Worm (Caenorhabditis elegans): ENCODE results near the gene skih-2.

- no peak for TF ChIP-seq fkh-8 (tag; optimal IDR thresholded peaks at IDR 0.05)
- no peak for TF ChIP-seq lir-3 (tag; optimal IDR thresholded peaks at IDR 0.05; ENCODE audit: poor library complexity)
- TF ChIP-seq fos-1 (tag; optimal IDR thresholded peaks at IDR 0.05) = no peak
- no peak for TF ChIP-seq sox-4 (tag; optimal IDR thresholded peaks at IDR 0.05)
- no peak for TF ChIP-seq aly-2 (tag; optimal IDR thresholded peaks at IDR 0.05)
- no peak for TF ChIP-seq blmp-1 (tag; optimal IDR thresholded peaks at IDR 0.05)
- TF ChIP-seq skn-1 (tag; optimal IDR thresholded peaks at IDR 0.05) = no peak
- TF ChIP-seq Y116A8C.19 (tag; optimal IDR thresholded peaks at IDR 0.05; ENCODE audit: borderline replicate concordance) = no peak
- TF ChIP-seq lin-35 (GFP tag; optimal IDR thresholded peaks at IDR 0.05) = peak; percentile 82 to 91
These were observed 16.6 kb downstream of the skih-2 start for ce11 chrIV:11125604-11126003.

All from whole organism, L1 larva.